Fruit fly (Drosophila melanogaster) whole organism, embryonic: ENCODE measurements around the gene CG15922.

Source experiments
- CG10366 ChIP-seq: fragments of 200-800 bp; sonication (Bioruptor generic); IDR thresholded peaks from 2 replicates; pipeline ENCODE4 v1.3.6; 2022; ENCODE audit warnings: missing biosample characterization, missing genetic modification characterization
- CG11456 ChIP-seq: fragments of 200-800 bp; sonication (Bioruptor generic); IDR thresholded peaks from 3 replicates; pipeline ENCODE4 v1.3.6; 2022; ENCODE audit warnings: missing biosample characterization, missing genetic modification characterization
- CG13424 ChIP-seq: fragments of 200-800 bp; sonication (Bioruptor generic); optimal IDR thresholded peaks from 2 replicates; lab custom pipeline; 2019; ENCODE audit warnings: missing biosample characterization, mild to moderate bottlenecking, missing genetic modification characterization, moderate library complexity
- CG13894 ChIP-seq: fragments of 200-800 bp; sonication (Bioruptor generic); optimal IDR thresholded peaks from 3 replicates; lab custom pipeline; 2018; ENCODE audit warnings: missing biosample characterization, mild to moderate bottlenecking, missing genetic modification characterization, moderate library complexity
- CG3281 ChIP-seq: fragments of 200-800 bp; sonication (Bioruptor generic); optimal IDR thresholded peaks from 3 replicates; lab custom pipeline; 2017; ENCODE audit warnings: missing biosample characterization, mild to moderate bottlenecking, missing genetic modification characterization
- CG34376 ChIP-seq: fragments of 200-800 bp; sonication (Bioruptor generic); optimal IDR thresholded peaks from 2 replicates; lab custom pipeline; 2018; ENCODE audit warnings: missing biosample characterization, mild to moderate bottlenecking, missing genetic modification characterization
- CG4282 ChIP-seq: fragments of 200-800 bp; sonication (Bioruptor generic); optimal IDR thresholded peaks from 2 replicates; lab custom pipeline; 2016; ENCODE audit warnings: missing biosample characterization, missing genetic modification characterization
- CG7786 ChIP-seq: fragments of 200-800 bp; sonication (Bioruptor generic); optimal IDR thresholded peaks from 2 replicates; lab custom pipeline; 2016; ENCODE audit warnings: missing biosample characterization, missing genetic modification characterization
- CG7839 ChIP-seq: fragments of 200-800 bp; sonication (Bioruptor generic); optimal IDR thresholded peaks from 3 replicates; lab custom pipeline; 2018; ENCODE audit warnings: missing biosample characterization, mild to moderate bottlenecking, missing genetic modification characterization, moderate library complexity
- CG9727 ChIP-seq: fragments of 200-800 bp; sonication (Bioruptor generic); optimal IDR thresholded peaks from 3 replicates; lab custom pipeline; 2017; ENCODE audit warnings: missing biosample characterization, mild to moderate bottlenecking, missing genetic modification characterization
- GATAe ChIP-seq: fragments of 200-800 bp; sonication (Bioruptor generic); conservative IDR thresholded peaks from 2 replicates; pipeline ENCODE4 v1.3.6; 2022; ENCODE audit warnings: missing biosample characterization, missing genetic modification characterization
- MBD-R2 ChIP-seq: fragments of 200-800 bp; sonication (Bioruptor generic); IDR thresholded peaks from 2 replicates; pipeline ENCODE4 v1.3.6; 2022; ENCODE audit warnings: missing biosample characterization, missing genetic modification characterization
- MESR4 ChIP-seq: fragments of 200-800 bp; sonication (Bioruptor generic); optimal IDR thresholded peaks from 2 replicates; lab custom pipeline; 2018; ENCODE audit warnings: missing biosample characterization, mild to moderate bottlenecking, missing genetic modification characterization, moderate library complexity
- MTF-1 ChIP-seq: fragments of 200-800 bp; sonication (Bioruptor generic); optimal IDR thresholded peaks from 2 replicates; lab custom pipeline; 2018; ENCODE audit warnings: missing biosample characterization, mild to moderate bottlenecking, missing genetic modification characterization, borderline replicate concordance
- NfI ChIP-seq: fragments of 200-800 bp; sonication (Bioruptor generic); optimal IDR thresholded peaks from 3 replicates; lab custom pipeline; 2018; ENCODE audit warnings: missing biosample characterization, mild to moderate bottlenecking, missing genetic modification characterization, moderate library complexity
- Taf1 ChIP-seq: fragments of 200-800 bp; sonication (Bioruptor generic); IDR thresholded peaks from 2 replicates; pipeline ENCODE4 v1.3.6; 2022; ENCODE audit warnings: missing biosample characterization, missing genetic modification characterization
- Trl ChIP-seq, 3 experiments: fragments of >200 bp in 2 of 3; fragments of 200-800 bp in 1 of 3; sonication (Bioruptor generic) in 1 of 3; optimal IDR thresholded peaks; 2 replicates in 1 of 3; 3 replicates in 2 of 3; lab custom pipeline; 2016 to 2017; ENCODE audit warnings: missing biosample characterization in 1 of 3, missing genetic modification characterization in 1 of 3
- az2 ChIP-seq: fragments of 200-800 bp; sonication (Bioruptor generic); optimal IDR thresholded peaks from 3 replicates; lab custom pipeline; 2016; ENCODE audit warnings: missing biosample characterization, missing genetic modification characterization
- cg ChIP-seq: fragments of 200-800 bp; sonication (Bioruptor generic); optimal IDR thresholded peaks from 3 replicates; lab custom pipeline; 2019; ENCODE audit warnings: missing biosample characterization, mild to moderate bottlenecking, missing genetic modification characterization, moderate library complexity
- chif ChIP-seq, 2 experiments: fragments of 200-800 bp; sonication (Bioruptor generic); optimal IDR thresholded peaks; 3 replicates each; lab custom pipeline; 2016; ENCODE audit warnings: missing biosample characterization in 2 of 2, missing genetic modification characterization in 2 of 2
- chinmo ChIP-seq: fragments of 200-800 bp; sonication (Bioruptor generic); IDR thresholded peaks from 4 replicates; pipeline ENCODE4 v1.3.6; 2022; ENCODE audit warnings: missing biosample characterization, missing genetic modification characterization; ENCODE audit not compliant: partially characterized antibody
- corto ChIP-seq: fragments of 200-800 bp; sonication (Bioruptor generic); optimal IDR thresholded peaks from 2 replicates; lab custom pipeline; 2016; ENCODE audit warnings: missing biosample characterization, mild to moderate bottlenecking, missing genetic modification characterization, moderate library complexity
- dimm ChIP-seq: fragments of 200-800 bp; sonication (Bioruptor generic); IDR thresholded peaks from 2 replicates; pipeline ENCODE4 v1.3.6; 2022; ENCODE audit warnings: missing biosample characterization, missing genetic modification characterization
- dmrt99B ChIP-seq: fragments of 200-800 bp; sonication (Bioruptor generic); optimal IDR thresholded peaks from 2 replicates; lab custom pipeline; 2018; ENCODE audit warnings: missing biosample characterization, mild to moderate bottlenecking, missing genetic modification characterization, moderate library complexity
- exex ChIP-seq: fragments of 200-800 bp; sonication (Bioruptor generic); optimal IDR thresholded peaks from 4 replicates; lab custom pipeline; 2018; ENCODE audit warnings: missing biosample characterization, mild to moderate bottlenecking, missing genetic modification characterization, moderate library complexity
- h ChIP-seq: fragments of >200 bp; optimal IDR thresholded peaks from 2 replicates; lab custom pipeline; 2017
- hb ChIP-seq: fragments of 200-800 bp; sonication (Bioruptor generic); IDR thresholded peaks from 3 replicates; pipeline ENCODE4 v1.3.6; 2022; ENCODE audit warnings: missing biosample characterization, missing genetic modification characterization; ENCODE audit not compliant: partially characterized antibody
- hbn ChIP-seq: fragments of 200-800 bp; sonication (Bioruptor generic); IDR thresholded peaks from 2 replicates; pipeline ENCODE4 v1.3.6; 2022; ENCODE audit warnings: missing biosample characterization, missing genetic modification characterization; ENCODE audit not compliant: partially characterized antibody
- kah ChIP-seq: fragments of 200-800 bp; sonication (Bioruptor generic); optimal IDR thresholded peaks from 2 replicates; lab custom pipeline; 2018; ENCODE audit warnings: missing biosample characterization, mild to moderate bottlenecking, missing genetic modification characterization
- klu ChIP-seq: fragments of 200-800 bp; sonication (Bioruptor generic); IDR thresholded peaks from 2 replicates; pipeline ENCODE4 v1.3.6; 2022; ENCODE audit warnings: missing biosample characterization, missing genetic modification characterization
- lab ChIP-seq: fragments of 200-800 bp; sonication (Bioruptor generic); optimal IDR thresholded peaks from 3 replicates; lab custom pipeline; 2017; ENCODE audit warnings: missing biosample characterization, missing genetic modification characterization, mild to moderate bottlenecking, moderate library complexity, missing genetic modification reagents
- nmo ChIP-seq: fragments of 200-800 bp; sonication (Bioruptor generic); optimal IDR thresholded peaks from 2 replicates; lab custom pipeline; 2018; ENCODE audit warnings: missing biosample characterization, mild to moderate bottlenecking, missing genetic modification characterization, moderate library complexity
- oc ChIP-seq: fragments of 200-800 bp; sonication (Bioruptor generic); optimal IDR thresholded peaks from 2 replicates; lab custom pipeline; 2018; ENCODE audit warnings: missing biosample characterization, mild to moderate bottlenecking, missing genetic modification characterization, moderate library complexity
- otp ChIP-seq: fragments of 200-800 bp; sonication (Bioruptor generic); IDR thresholded peaks from 3 replicates; pipeline ENCODE4, ENCODE4 v1.3.6; 2022; ENCODE audit warnings: missing biosample characterization, missing genetic modification characterization
- sisA ChIP-seq: fragments of 200-800 bp; sonication (Bioruptor generic); IDR thresholded peaks from 2 replicates; pipeline ENCODE4 v1.3.6; 2022; ENCODE audit warnings: missing biosample characterization, missing genetic modification characterization
- sna ChIP-seq: fragments of 200-800 bp; sonication (Bioruptor generic); IDR thresholded peaks from 2 replicates; pipeline ENCODE4 v1.3.6; 2022; ENCODE audit warnings: missing biosample characterization, missing genetic modification characterization; ENCODE audit not compliant: partially characterized antibody

Gene CG15922

dm6 chr3R:20542283-20543144 lies 17.6 kb downstream of the CG15922 start (continued):
- TF ChIP-seq kah (GFP tag; lab: Kevin White, UChicago) = peak; percentile 56
- no peak for TF ChIP-seq hbn (GFP tag; lab: Robert Waterston, UW)
- no peak for TF ChIP-seq CG7839 (tag; lab: Kevin White, UChicago)
- TF ChIP-seq sna (GFP tag; lab: Robert Waterston, UW) = no peak
- TF ChIP-seq dmrt99B (tag; lab: Kevin White, UChicago) = no peak
- no peak for TF ChIP-seq hb (GFP tag; lab: Robert Waterston, UW)
- TF ChIP-seq CG34376 (GFP tag; lab: Kevin White, UChicago) = no peak
- no peak for TF ChIP-seq az2 (GFP tag; lab: Kevin White, UChicago)
- no peak for TF ChIP-seq Taf1 (GFP tag; lab: Robert Waterston, UW)
- no peak for TF ChIP-seq sisA (GFP tag; lab: Robert Waterston, UW)

DNA sequence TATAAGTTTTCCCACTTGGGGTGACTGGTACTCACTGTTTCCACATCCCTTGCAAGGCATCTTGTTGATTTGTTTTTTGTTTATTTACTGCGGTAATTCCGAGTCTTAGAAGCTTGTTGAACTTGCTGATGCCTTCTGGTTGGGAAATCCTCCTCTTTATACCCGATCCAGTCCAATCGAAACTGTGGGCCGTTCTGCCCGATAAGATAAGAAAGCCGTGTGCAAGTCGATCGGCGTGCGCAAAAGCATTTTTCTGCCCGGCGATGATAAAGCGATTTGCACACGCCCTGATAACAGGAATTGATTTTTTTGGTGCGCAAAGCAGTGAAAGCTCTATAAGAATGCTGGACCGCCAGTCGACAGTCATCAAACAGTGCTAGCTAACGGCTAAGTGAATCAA lies 25.5 kb downstream of the CG15922 start, which contains the start of the genes MtnE and MtnD:
Gene MtnE, minus strand, starts transcription at position 130 of the 400 bp plus-strand sequence.
Gene MtnD, plus strand, starts transcription at position 388 of the 400 bp plus-strand sequence.
- no peak for TF ChIP-seq CG4282
- TF ChIP-seq klu = no peak
- no peak for TF ChIP-seq oc (tag; lab: Kevin White, UChicago)
- TF ChIP-seq nmo (GFP tag; lab: Kevin White, UChicago) = no peak
- TF ChIP-seq chif (GFP tag; optimal IDR thresholded peaks at IDR 0.05; lab: Kevin White, UChicago) = no peak
- no peak for TF ChIP-seq otp (GFP tag; lab: Robert Waterston, UW)
- TF ChIP-seq cg (GFP tag; lab: Kevin White, UChicago) = no peak
- no peak for TF ChIP-seq NfI (GFP tag; lab: Kevin White, UChicago)
- 0 out of 3 replicates have a peak, but pooled peaks have one; percentile 6 for TF ChIP-seq CG11456 (GFP tag; lab: Robert Waterston, UW)
- no peak for TF ChIP-seq dimm (GFP tag; lab: Robert Waterston, UW)
- TF ChIP-seq GATAe = peak; percentile 83; the same call in 1 of the 2 replicates
- TF ChIP-seq CG13894 = no peak
- peak; percentile 39 for TF ChIP-seq corto (GFP tag; lab: Kevin White, UChicago)
- no peak for TF ChIP-seq Trl (optimal IDR thresholded peaks at IDR 0.05; lab: Kevin White, UChicago)
- TF ChIP-seq Trl (GFP tag; optimal IDR thresholded peaks at IDR 0.05; lab: Kevin White, UChicago) = no peak
- no peak for TF ChIP-seq h (lab: Kevin White, UChicago)
- no peak for TF ChIP-seq CG10366
- TF ChIP-seq lab = peak; percentile 16
- no peak for TF ChIP-seq CG13424 (tag; lab: Kevin White, UChicago)
- peak; percentile 65 for TF ChIP-seq exex
- TF ChIP-seq MTF-1 (GFP tag; lab: Kevin White, UChicago) = peak; percentile 97
- TF ChIP-seq CG3281 (GFP tag; lab: Kevin White, UChicago) = no peak
- TF ChIP-seq CG7786 (GFP tag; lab: Kevin White, UChicago) = no peak
- TF ChIP-seq chinmo (GFP tag; lab: Robert Waterston, UW) = 0 out of 4 replicates have a peak, but pooled peaks have one; percentile 41
- TF ChIP-seq MESR4 (GFP tag; lab: Kevin White, UChicago) = no peak
- TF ChIP-seq, all 482 proteins: peak for 7

dm6 chr3R:20512368-20512767 lies 47.7 kb downstream of the CG15922 start, which contains the start of gene MFS9:
Gene MFS9 (minus strand): TSS chr3R:20512468.
- no peak for TF ChIP-seq CG9727 (GFP tag; lab: Kevin White, UChicago)
- peak; percentile 22; the same call in 1 of the 2 replicates for TF ChIP-seq MBD-R2 (GFP tag; lab: Robert Waterston, UW)
